Worm (Caenorhabditis elegans) whole organism, L3 larva: Measurements from ENCODE around the gene nspf-3.

Source experiments
- R02D3.7 ChIP-seq: fragments of 150-350 bp; optimal IDR thresholded peaks from 2 replicates; lab custom pipeline; 2014; ENCODE audit warnings: missing biosample characterization, missing genetic modification characterization
- ZK546.5 ChIP-seq: sonication (generic microtip); optimal IDR thresholded peaks from 2 replicates; lab custom pipeline; 2017; ENCODE audit warnings: missing biosample characterization, missing genetic modification characterization
- ama-1 ChIP-seq: fragments of 150-350 bp; optimal IDR thresholded peaks from 2 replicates; lab custom pipeline; 2018
- ceh-16 ChIP-seq: sonication (generic microtip); optimal IDR thresholded peaks from 2 replicates; lab custom pipeline; 2017; ENCODE audit warnings: missing biosample characterization, missing genetic modification characterization
- ceh-28 ChIP-seq: fragments of 150-350 bp; optimal IDR thresholded peaks from 2 replicates; lab custom pipeline; 2014; ENCODE audit warnings: missing biosample characterization, missing genetic modification reagents, missing genetic modification characterization
- ceh-9 ChIP-seq: sonication (generic microtip); optimal IDR thresholded peaks from 2 replicates; lab custom pipeline; 2018; ENCODE audit warnings: missing biosample characterization, missing genetic modification characterization
- daf-12 ChIP-seq: fragments of 150-350 bp; optimal IDR thresholded peaks from 2 replicates; lab custom pipeline; 2014; ENCODE audit warnings: missing biosample characterization, missing genetic modification reagents, missing genetic modification characterization
- egl-5 ChIP-seq: fragments of 150-350 bp; optimal IDR thresholded peaks from 2 replicates; lab custom pipeline; 2017; ENCODE audit warnings: missing biosample characterization, missing genetic modification reagents, missing genetic modification characterization, inconsistent platforms
- elt-1 ChIP-seq: fragments of 150-350 bp; optimal IDR thresholded peaks from 2 replicates; lab custom pipeline; 2014; ENCODE audit warnings: missing biosample characterization, missing genetic modification characterization
- elt-2 ChIP-seq: sonication (generic microtip); optimal IDR thresholded peaks from 2 replicates; lab custom pipeline; 2016; ENCODE audit warnings: missing genetic modification reagents, mild to moderate bottlenecking, missing genetic modification characterization, missing compliant biosample characterization
- elt-3 ChIP-seq, 3 experiments: fragments of 150-350 bp in 1 of 3; sonication (generic microtip) in 2 of 3; optimal IDR thresholded peaks; 2 replicates in 2 of 3; 4 replicates in 1 of 3; lab custom pipeline; 2014 to 2017; ENCODE audit warnings: missing biosample characterization in 3 of 3, missing genetic modification characterization in 3 of 3
- fkh-10 ChIP-seq: sonication (generic microtip); optimal IDR thresholded peaks from 2 replicates; lab custom pipeline; 2017; ENCODE audit warnings: missing biosample characterization, missing genetic modification reagents, missing genetic modification characterization
- fkh-2 ChIP-seq: fragments of 150-350 bp; optimal IDR thresholded peaks from 2 replicates; lab custom pipeline; 2014; ENCODE audit warnings: missing biosample characterization, missing genetic modification reagents, missing genetic modification characterization
- fos-1 ChIP-seq: fragments of 150-350 bp; optimal IDR thresholded peaks from 2 replicates; lab custom pipeline; 2014; ENCODE audit warnings: missing biosample characterization, missing genetic modification characterization
- hmg-11 ChIP-seq: sonication (generic microtip); optimal IDR thresholded peaks from 2 replicates; lab custom pipeline; 2016; ENCODE audit warnings: missing genetic modification characterization, missing compliant biosample characterization
- jun-1 ChIP-seq: fragments of 150-350 bp; optimal IDR thresholded peaks from 2 replicates; lab custom pipeline; 2014; ENCODE audit warnings: missing biosample characterization, missing genetic modification reagents, missing genetic modification characterization
- lin-15B ChIP-seq: fragments of 150-350 bp; optimal IDR thresholded peaks from 2 replicates; lab custom pipeline; 2014; ENCODE audit warnings: missing biosample characterization, missing genetic modification characterization
- lin-39 ChIP-seq: fragments of 150-350 bp; optimal IDR thresholded peaks from 2 replicates; lab custom pipeline; 2018; ENCODE audit warnings: missing biosample characterization, missing genetic modification reagents, missing genetic modification characterization
- lsy-12 ChIP-seq: sonication (generic microtip); optimal IDR thresholded peaks from 2 replicates; lab custom pipeline; 2016; ENCODE audit warnings: mild to moderate bottlenecking, missing genetic modification characterization, missing compliant biosample characterization
- mdl-1 ChIP-seq: fragments of 150-350 bp; optimal IDR thresholded peaks from 2 replicates; lab custom pipeline; 2014; ENCODE audit warnings: missing biosample characterization, missing genetic modification characterization
- nfya-1 ChIP-seq: sonication (generic microtip); optimal IDR thresholded peaks from 2 replicates; lab custom pipeline; 2017; ENCODE audit warnings: missing genetic modification characterization, mild to moderate bottlenecking, missing compliant biosample characterization, antibody characterized with exemption, moderate library complexity; ENCODE audit not compliant: insufficient read depth
- nhr-11 ChIP-seq: fragments of 150-350 bp; optimal IDR thresholded peaks from 2 replicates; lab custom pipeline; 2014; ENCODE audit warnings: missing biosample characterization, missing genetic modification characterization
- nhr-12 ChIP-seq: fragments of 150-350 bp; optimal IDR thresholded peaks from 2 replicates; lab custom pipeline; 2014; ENCODE audit warnings: missing biosample characterization, missing genetic modification characterization
- nhr-23 ChIP-seq: fragments of 150-350 bp; optimal IDR thresholded peaks from 2 replicates; lab custom pipeline; 2014; ENCODE audit warnings: missing biosample characterization, missing genetic modification reagents, missing genetic modification characterization
- nhr-237 ChIP-seq: fragments of 150-350 bp; optimal IDR thresholded peaks from 2 replicates; lab custom pipeline; 2014; ENCODE audit warnings: missing biosample characterization, missing genetic modification characterization
- nhr-25 ChIP-seq: sonication (generic microtip); optimal IDR thresholded peaks from 2 replicates; lab custom pipeline; 2017; ENCODE audit warnings: missing biosample characterization, missing genetic modification characterization
- nhr-28 ChIP-seq: fragments of 150-350 bp; optimal IDR thresholded peaks from 2 replicates; lab custom pipeline; 2014; ENCODE audit warnings: missing biosample characterization, missing genetic modification characterization
- nhr-43 ChIP-seq: sonication (generic microtip); optimal IDR thresholded peaks from 2 replicates; lab custom pipeline; 2016; ENCODE audit warnings: mild to moderate bottlenecking, missing genetic modification characterization, missing compliant biosample characterization; ENCODE audit not compliant: poor library complexity, severe bottlenecking
- nhr-67 ChIP-seq: fragments of 150-350 bp; optimal IDR thresholded peaks from 2 replicates; lab custom pipeline; 2014; ENCODE audit warnings: missing biosample characterization, missing genetic modification characterization
- nhr-76 ChIP-seq: fragments of 150-350 bp; sonication (generic microtip); optimal IDR thresholded peaks from 5 replicates; lab custom pipeline; 2014; ENCODE audit warnings: missing biosample characterization, missing genetic modification characterization
- nhr-77 ChIP-seq: fragments of 150-350 bp; optimal IDR thresholded peaks from 2 replicates; lab custom pipeline; 2014; ENCODE audit warnings: missing biosample characterization, missing genetic modification characterization
- pha-4 ChIP-seq: fragments of 150-350 bp; optimal IDR thresholded peaks from 2 replicates; lab custom pipeline; 2014; ENCODE audit warnings: missing biosample characterization, missing genetic modification reagents, missing genetic modification characterization
- pqm-1 ChIP-seq: fragments of 150-350 bp; optimal IDR thresholded peaks from 2 replicates; lab custom pipeline; 2017; ENCODE audit warnings: missing biosample characterization, missing genetic modification characterization, inconsistent platforms
- skn-1 ChIP-seq: fragments of 150-350 bp; optimal IDR thresholded peaks from 2 replicates; lab custom pipeline; 2014; ENCODE audit warnings: missing biosample characterization, missing genetic modification characterization
- snpc-4 ChIP-seq: fragments of 150-350 bp; optimal IDR thresholded peaks from 2 replicates; lab custom pipeline; 2014; ENCODE audit warnings: missing biosample characterization, missing genetic modification characterization
- tbx-2 ChIP-seq: sonication (generic microtip); optimal IDR thresholded peaks from 2 replicates; lab custom pipeline; 2016; ENCODE audit warnings: mild to moderate bottlenecking, missing genetic modification characterization, missing compliant biosample characterization
- unc-39 ChIP-seq: sonication (generic microtip); optimal IDR thresholded peaks from 4 replicates; lab custom pipeline; 2017; ENCODE audit warnings: missing biosample characterization, missing genetic modification characterization
- zag-1 ChIP-seq: fragments of 150-350 bp; optimal IDR thresholded peaks from 2 replicates; lab custom pipeline; 2014; ENCODE audit warnings: missing biosample characterization, missing genetic modification characterization
- ztf-11 ChIP-seq: fragments of 150-350 bp; optimal IDR thresholded peaks from 2 replicates; lab custom pipeline; 2014; ENCODE audit warnings: missing biosample characterization, missing genetic modification characterization
- ztf-4 ChIP-seq: fragments of 150-350 bp; optimal IDR thresholded peaks from 2 replicates; lab custom pipeline; 2014; ENCODE audit warnings: missing biosample characterization, missing genetic modification characterization

nspf-3 gene

ce11 chrII:2734735-2735134, 44.8 kb upstream of the nspf-3 start:
- no peak for TF ChIP-seq R02D3.7 (tag; lab: Kevin White, UChicago)
- TF ChIP-seq nhr-67 (tag; lab: Kevin White, UChicago), result no peak
- no peak for TF ChIP-seq fos-1 (tag; lab: Kevin White, UChicago)
- no peak for TF ChIP-seq ceh-16 (tag; lab: Kevin White, UChicago)
- TF ChIP-seq lin-39 (tag; lab: Kevin White, UChicago), result peak; percentile 61
- TF ChIP-seq unc-39 (tag; lab: Kevin White, UChicago), result no peak
- no peak for TF ChIP-seq nhr-77
- no peak for TF ChIP-seq fkh-2 (tag; lab: Kevin White, UChicago)
- TF ChIP-seq nhr-12, result no peak
- no peak for TF ChIP-seq daf-12 (tag; lab: Kevin White, UChicago)
- no peak for TF ChIP-seq elt-2 (tag; lab: Kevin White, UChicago)
- TF ChIP-seq snpc-4 (tag; lab: Kevin White, UChicago), result peak; percentile 23
- no peak for TF ChIP-seq nhr-28
- no peak for TF ChIP-seq ztf-4 (tag; lab: Kevin White, UChicago)
- TF ChIP-seq ztf-11 (tag; lab: Kevin White, UChicago), result no peak
- no peak for TF ChIP-seq pqm-1
- TF ChIP-seq tbx-2, result no peak
- no peak for TF ChIP-seq nhr-43 (tag; lab: Kevin White, UChicago)
- peak; percentile 40 for TF ChIP-seq hmg-11 (tag; lab: Kevin White, UChicago)
- TF ChIP-seq nhr-25 (tag; lab: Kevin White, UChicago), result peak; percentile 32
- no peak for TF ChIP-seq nhr-11 (tag; lab: Kevin White, UChicago)
- TF ChIP-seq nhr-23, result peak; percentile 20
- peak; percentile 17 for TF ChIP-seq jun-1 (tag; lab: Kevin White, UChicago)
- TF ChIP-seq ceh-9, result no peak
- TF ChIP-seq ceh-28 (tag; lab: Kevin White, UChicago), result no peak
- TF ChIP-seq egl-5 (tag; lab: Kevin White, UChicago), result no peak
- TF ChIP-seq lin-15B (tag; lab: Kevin White, UChicago), result no peak
- no peak for TF ChIP-seq mdl-1 (tag; lab: Kevin White, UChicago)
- no peak for TF ChIP-seq pha-4 (tag; lab: Kevin White, UChicago)
- TF ChIP-seq skn-1 (tag; lab: Kevin White, UChicago), result no peak
- TF ChIP-seq lsy-12 (tag; lab: Kevin White, UChicago), result no peak
- TF ChIP-seq ama-1 (lab: Kevin White, UChicago), result no peak
- TF ChIP-seq elt-1, result no peak
- TF ChIP-seq nfya-1 (tag; lab: Kevin White, UChicago), result peak; percentile 79
- TF ChIP-seq nhr-76 (tag; lab: Kevin White, UChicago), result no peak
- no peak for TF ChIP-seq elt-3 (tag; optimal IDR thresholded peaks at IDR 0.05; lab: Kevin White, UChicago)
- no peak for TF ChIP-seq zag-1 (tag; lab: Kevin White, UChicago)

- TF ChIP-seq fos-1 (tag; lab: Kevin White, UChicago) (no peak), tbx-2 (no peak), nhr-237 (tag; lab: Kevin White, UChicago) (no peak), lsy-12 (tag; lab: Kevin White, UChicago) (no peak), lin-39 (tag; lab: Kevin White, UChicago) (no peak), nhr-25 (tag; lab: Kevin White, UChicago) (no peak), ZK546.5 (no peak), zag-1 (tag; lab: Kevin White, UChicago) (no peak)
These were observed 44.3 kb upstream of the nspf-3 start for ce11 chrII:2734266-2734665.

ce11 chrII:2730647-2731046, 40.7 kb upstream of the nspf-3 start:
- TF ChIP-seq skn-1 (tag; lab: Kevin White, UChicago), result no peak
- peak; percentile 61 for TF ChIP-seq fkh-10 (GFP tag; lab: Kevin White, UChicago)

ce11 chrII:2726774-2727173, 36.8 kb upstream of the nspf-3 start:
- TF ChIP-seq ztf-11 (tag; lab: Kevin White, UChicago) (no peak), snpc-4 (tag; lab: Kevin White, UChicago) (no peak), nfya-1 (tag; lab: Kevin White, UChicago) (no peak)
